Fruit fly (Drosophila melanogaster) whole organism, embryonic: ENCODE data around the gene lawc.
A peak's percentile ranks its signal among the peaks of the same experiment; 100 is the strongest.

Experiments used
- CG11560 ChIP-seq: fragments of 200-800 bp; sonication (Bioruptor generic); IDR thresholded peaks from 3 replicates; pipeline ENCODE4 v1.3.6; 2022; ENCODE audit warnings: missing biosample characterization, missing genetic modification characterization
- CG12071 ChIP-seq: fragments of 200-800 bp; sonication (Bioruptor generic); optimal IDR thresholded peaks from 3 replicates; lab custom pipeline; 2018; ENCODE audit warnings: missing biosample characterization, mild to moderate bottlenecking, missing genetic modification characterization
- CG12236 ChIP-seq: fragments of 200-800 bp; sonication (Bioruptor generic); optimal IDR thresholded peaks from 2 replicates; lab custom pipeline; 2016; ENCODE audit warnings: missing biosample characterization, missing genetic modification characterization
- CG13123 ChIP-seq: fragments of 200-800 bp; sonication (Bioruptor generic); optimal IDR thresholded peaks from 2 replicates; lab custom pipeline; 2016; ENCODE audit warnings: missing biosample characterization, missing genetic modification characterization
- CG14965 ChIP-seq: fragments of 200-800 bp; sonication (Bioruptor generic); optimal IDR thresholded peaks from 2 replicates; lab custom pipeline; 2016; ENCODE audit warnings: missing biosample characterization, missing genetic modification characterization, borderline replicate concordance
- CG15011 ChIP-seq: fragments of 200-800 bp; sonication (Bioruptor generic); optimal IDR thresholded peaks from 3 replicates; lab custom pipeline; 2018; ENCODE audit warnings: missing biosample characterization, mild to moderate bottlenecking, missing genetic modification characterization
- CG17359 ChIP-seq: fragments of 200-800 bp; sonication (Bioruptor generic); optimal IDR thresholded peaks from 3 replicates; lab custom pipeline; 2018; ENCODE audit warnings: missing biosample characterization, mild to moderate bottlenecking, missing genetic modification characterization, moderate library complexity
- CG17912 ChIP-seq: fragments of 200-800 bp; sonication (Bioruptor generic); optimal IDR thresholded peaks from 2 replicates; lab custom pipeline; 2018; ENCODE audit warnings: missing biosample characterization, mild to moderate bottlenecking, missing genetic modification characterization
- CG32767 ChIP-seq: fragments of 200-800 bp; sonication (Bioruptor generic); IDR thresholded peaks from 2 replicates; pipeline ENCODE4 v1.3.6; 2022; ENCODE audit warnings: missing biosample characterization, missing genetic modification characterization
- CG33557 ChIP-seq: fragments of 200-800 bp; sonication (Bioruptor generic); optimal IDR thresholded peaks from 2 replicates; lab custom pipeline; 2019; ENCODE audit warnings: missing biosample characterization, mild to moderate bottlenecking, missing genetic modification characterization, moderate library complexity
- CG5180 ChIP-seq: fragments of 200-800 bp; sonication (Bioruptor generic); optimal IDR thresholded peaks from 3 replicates; lab custom pipeline; 2017; ENCODE audit warnings: missing biosample characterization, missing genetic modification characterization, mild to moderate bottlenecking, moderate library complexity, missing genetic modification reagents
- CG6791 ChIP-seq: fragments of 200-800 bp; sonication (Bioruptor generic); IDR thresholded peaks from 3 replicates; pipeline ENCODE4 v1.3.6; 2022; ENCODE audit warnings: missing biosample characterization, missing genetic modification characterization; ENCODE audit not compliant: partially characterized antibody
- CG7357 ChIP-seq: fragments of 200-800 bp; sonication (Bioruptor generic); IDR thresholded peaks from 3 replicates; pipeline ENCODE4 v1.3.6; 2022; ENCODE audit warnings: missing biosample characterization, missing genetic modification characterization
- CG7963 ChIP-seq: fragments of 200-800 bp; sonication (Bioruptor generic); IDR thresholded peaks from 3 replicates; pipeline ENCODE4 v1.3.6; 2022; ENCODE audit warnings: missing biosample characterization, missing genetic modification characterization; ENCODE audit not compliant: partially characterized antibody
- CG8359 ChIP-seq: fragments of 200-800 bp; sonication (Bioruptor generic); optimal IDR thresholded peaks from 2 replicates; lab custom pipeline; 2017; ENCODE audit warnings: missing biosample characterization, mild to moderate bottlenecking, missing genetic modification characterization, borderline replicate concordance
- CG8765 ChIP-seq: fragments of 200-800 bp; sonication (Bioruptor generic); IDR thresholded peaks from 2 replicates; pipeline ENCODE4 v1.3.6; 2022; ENCODE audit warnings: missing biosample characterization, missing genetic modification characterization
- CG9437 ChIP-seq: fragments of 200-800 bp; sonication (Bioruptor generic); optimal IDR thresholded peaks from 2 replicates; lab custom pipeline; 2018; ENCODE audit warnings: missing biosample characterization, mild to moderate bottlenecking, missing genetic modification characterization
- CHES-1-like ChIP-seq: fragments of 200-800 bp; sonication (Bioruptor generic); optimal IDR thresholded peaks from 2 replicates; lab custom pipeline; 2016; ENCODE audit warnings: missing biosample characterization, missing genetic modification characterization
- CTCF ChIP-seq: fragments of 200-800 bp; sonication (Bioruptor generic); optimal IDR thresholded peaks from 2 replicates; lab custom pipeline; 2017; ENCODE audit warnings: missing biosample characterization, mild to moderate bottlenecking, missing genetic modification characterization, moderate library complexity
- Dip3 ChIP-seq: fragments of 200-800 bp; sonication (Bioruptor generic); optimal IDR thresholded peaks from 3 replicates; lab custom pipeline; 2016; ENCODE audit warnings: missing biosample characterization, missing genetic modification characterization
- Doc3 ChIP-seq: fragments of 200-800 bp; sonication (Bioruptor generic); IDR thresholded peaks from 3 replicates; pipeline ENCODE4 v1.3.6; 2022; ENCODE audit warnings: missing biosample characterization, missing genetic modification characterization; ENCODE audit not compliant: partially characterized antibody
- GATAe ChIP-seq: fragments of 200-800 bp; sonication (Bioruptor generic); conservative IDR thresholded peaks from 2 replicates; pipeline ENCODE4 v1.3.6; 2022; ENCODE audit warnings: missing biosample characterization, missing genetic modification characterization
- Meics ChIP-seq: fragments of 200-800 bp; sonication (Bioruptor generic); optimal IDR thresholded peaks from 2 replicates; lab custom pipeline; 2017; ENCODE audit warnings: missing biosample characterization, mild to moderate bottlenecking, missing genetic modification characterization
- NFAT ChIP-seq: fragments of 200-800 bp; sonication (Bioruptor generic); IDR thresholded peaks from 2 replicates; pipeline ENCODE4 v1.3.6; 2022; ENCODE audit warnings: missing biosample characterization, missing genetic modification characterization
- Oaz ChIP-seq: fragments of 200-800 bp; sonication (Bioruptor generic); IDR thresholded peaks from 2 replicates; pipeline ENCODE4 v1.3.6; 2022; ENCODE audit warnings: missing biosample characterization, missing genetic modification characterization
- Pdp1 ChIP-seq, 2 experiments: fragments of 200-800 bp; sonication (Bioruptor generic); optimal IDR thresholded peaks; 3 replicates each; lab custom pipeline; 2016; ENCODE audit warnings: missing biosample characterization in 2 of 2, missing genetic modification characterization in 2 of 2, mild to moderate bottlenecking in 1 of 2, moderate library complexity in 1 of 2
- Side ChIP-seq: fragments of 200-800 bp; sonication (Bioruptor generic); optimal IDR thresholded peaks from 2 replicates; lab custom pipeline; 2016; ENCODE audit warnings: missing biosample characterization, missing genetic modification characterization
- al ChIP-seq: fragments of 200-800 bp; sonication (Bioruptor generic); IDR thresholded peaks from 2 replicates; pipeline ENCODE4 v1.3.6; 2022; ENCODE audit warnings: missing biosample characterization, missing genetic modification characterization
- bbx ChIP-seq: fragments of 200-800 bp; sonication (Bioruptor generic); IDR thresholded peaks from 2 replicates; pipeline ENCODE4 v1.3.6; 2022; ENCODE audit warnings: missing biosample characterization, missing genetic modification characterization; ENCODE audit not compliant: partially characterized antibody
- btn ChIP-seq: fragments of 200-800 bp; sonication (Bioruptor generic); optimal IDR thresholded peaks from 2 replicates; lab custom pipeline; 2016; ENCODE audit warnings: missing biosample characterization, missing genetic modification characterization
- caup ChIP-seq: fragments of 200-800 bp; sonication (Bioruptor generic); optimal IDR thresholded peaks from 3 replicates; lab custom pipeline; 2017; ENCODE audit warnings: missing biosample characterization, mild to moderate bottlenecking, missing genetic modification characterization, moderate library complexity; ENCODE audit not compliant: severe bottlenecking
- chinmo ChIP-seq: fragments of 200-800 bp; sonication (Bioruptor generic); IDR thresholded peaks from 4 replicates; pipeline ENCODE4 v1.3.6; 2022; ENCODE audit warnings: missing biosample characterization, missing genetic modification characterization; ENCODE audit not compliant: partially characterized antibody
- crol ChIP-seq: fragments of 200-800 bp; sonication (Bioruptor generic); IDR thresholded peaks from 2 replicates; pipeline ENCODE4 v1.3.6; 2022; ENCODE audit warnings: missing biosample characterization, missing genetic modification characterization
- dpn ChIP-seq, 2 experiments: fragments of 200-800 bp; sonication (Bioruptor generic); optimal IDR thresholded peaks; 3 replicates each; lab custom pipeline; 2016; ENCODE audit warnings: missing biosample characterization in 2 of 2, missing genetic modification characterization in 2 of 2
- dysf ChIP-seq: fragments of 200-800 bp; sonication (Bioruptor generic); IDR thresholded peaks from 3 replicates; pipeline ENCODE4 v1.3.6; 2022; ENCODE audit warnings: missing biosample characterization, missing genetic modification characterization
- eyg ChIP-seq: fragments of 200-800 bp; sonication (Bioruptor generic); optimal IDR thresholded peaks from 3 replicates; lab custom pipeline; 2016; ENCODE audit warnings: missing biosample characterization, missing genetic modification characterization
- gcm2 ChIP-seq: fragments of 200-800 bp; sonication (Bioruptor generic); optimal IDR thresholded peaks from 2 replicates; lab custom pipeline; 2016; ENCODE audit warnings: missing biosample characterization, missing genetic modification characterization
- her ChIP-seq: fragments of 200-800 bp; sonication (Bioruptor generic); optimal IDR thresholded peaks from 2 replicates; lab custom pipeline; 2016; ENCODE audit warnings: missing biosample characterization, missing genetic modification characterization
- insv ChIP-seq, 2 experiments: fragments of 200-800 bp; sonication (Bioruptor generic); optimal IDR thresholded peaks; 3 replicates each; lab custom pipeline; 2016 to 2018; ENCODE audit warnings: missing biosample characterization in 2 of 2, missing genetic modification characterization in 2 of 2
- kni ChIP-seq: fragments of 200-800 bp; sonication (Bioruptor generic); optimal IDR thresholded peaks from 3 replicates; lab custom pipeline; 2017; ENCODE audit warnings: mild to moderate bottlenecking, missing biosample characterization, missing genetic modification reagents, missing genetic modification characterization
- pan ChIP-seq, 4 experiments: fragments of >200 bp in 3 of 4; fragments of 200-800 bp in 1 of 4; sonication (Bioruptor generic) in 1 of 4; optimal IDR thresholded peaks in 3 of 4; IDR thresholded peaks in 1 of 4; 2 replicates each; pipeline versions ENCODE4 v1.3.6 to Lab custom; 2017 to 2022; ENCODE audit warnings: missing biosample characterization in 2 of 4, missing genetic modification characterization in 2 of 4, mixed read lengths in 1 of 4
- slbo ChIP-seq: fragments of 200-800 bp; sonication (Bioruptor generic); IDR thresholded peaks from 2 replicates; pipeline ENCODE4 v1.3.6; 2022; ENCODE audit warnings: missing biosample characterization, missing genetic modification characterization
- so ChIP-seq: fragments of 200-800 bp; sonication (Bioruptor generic); IDR thresholded peaks from 3 replicates; pipeline ENCODE4 v1.3.6; 2022; ENCODE audit warnings: missing biosample characterization, missing genetic modification characterization
- tna ChIP-seq: fragments of 200-800 bp; sonication (Bioruptor generic); IDR thresholded peaks from 2 replicates; pipeline ENCODE4 v1.3.6; 2022; ENCODE audit warnings: missing biosample characterization, missing genetic modification characterization; ENCODE audit not compliant: partially characterized antibody
- twi ChIP-seq: fragments of 200-800 bp; optimal IDR thresholded peaks from 2 replicates; lab custom pipeline; 2019; ENCODE audit warnings: missing biosample characterization, mild to moderate bottlenecking, missing genetic modification characterization, moderate library complexity
- unc-4 ChIP-seq: fragments of 200-800 bp; sonication (Bioruptor generic); IDR thresholded peaks from 2 replicates; pipeline ENCODE4 v1.3.6; 2022; ENCODE audit warnings: missing biosample characterization, missing genetic modification characterization; ENCODE audit not compliant: partially characterized antibody
- wek ChIP-seq: fragments of 200-800 bp; sonication (Bioruptor generic); optimal IDR thresholded peaks from 3 replicates; lab custom pipeline; 2018; ENCODE audit warnings: missing biosample characterization, mild to moderate bottlenecking, missing genetic modification characterization, moderate library complexity
- yki ChIP-seq: fragments of >200 bp; optimal IDR thresholded peaks from 3 replicates; lab custom pipeline; 2018
- zen ChIP-seq: fragments of 200-800 bp; sonication (Bioruptor generic); optimal IDR thresholded peaks from 3 replicates; lab custom pipeline; 2018; ENCODE audit warnings: missing biosample characterization, mild to moderate bottlenecking, missing genetic modification characterization, moderate library complexity
- zen2 ChIP-seq: fragments of 200-800 bp; sonication (Bioruptor generic); IDR thresholded peaks from 3 replicates; pipeline ENCODE4 v1.3.6; 2022; ENCODE audit warnings: missing biosample characterization, missing genetic modification characterization; ENCODE audit not compliant: partially characterized antibody
- zfh2 ChIP-seq: fragments of 200-800 bp; sonication (Bioruptor generic); optimal IDR thresholded peaks from 2 replicates; lab custom pipeline; 2016; ENCODE audit warnings: missing biosample characterization, missing genetic modification characterization

The lawc gene

DNA sequence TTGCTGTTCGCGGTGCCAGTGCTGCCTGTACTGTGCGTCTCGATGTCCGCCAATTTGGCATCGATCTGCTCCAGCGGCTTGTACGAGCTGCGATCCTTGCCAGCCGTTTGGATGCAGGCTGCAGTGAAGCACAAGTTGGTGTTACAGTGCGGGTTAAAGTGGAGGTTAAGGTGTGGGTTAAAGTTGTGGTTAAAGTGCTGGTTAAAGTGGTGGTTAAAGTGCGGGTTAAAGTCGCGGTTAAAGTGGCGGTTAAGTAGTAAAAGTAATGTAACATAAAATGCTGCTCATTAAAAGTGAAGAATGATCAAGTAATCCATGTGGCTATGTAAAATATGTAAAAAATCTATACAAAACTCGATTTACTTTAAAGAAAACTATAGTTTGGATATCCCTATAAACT lies 40.7 kb upstream of the lawc start (continued):
- TF ChIP-seq unc-4 (GFP tag; lab: Robert Waterston, UW) (peak; percentile 77), CG11560 (tag; lab: Robert Waterston, UW) (no peak), CG7963 (GFP tag; lab: Robert Waterston, UW) (peak; percentile 100), gcm2 (GFP tag; lab: Kevin White, UChicago) (no peak), CG8359 (GFP tag; lab: Kevin White, UChicago) (no peak), CG33557 (no peak), CG14965 (no peak), CG7357 (GFP tag; lab: Robert Waterston, UW) (no peak), CG17359 (no peak), Doc3 (GFP tag; lab: Robert Waterston, UW) (peak; percentile 88), NFAT (GFP tag; lab: Robert Waterston, UW) (no peak), CG6791 (GFP tag; lab: Robert Waterston, UW) (peak; percentile 100), Meics (no peak), pan (optimal IDR thresholded peaks at IDR 0.05; lab: Kevin White, UChicago) (no peak), pan (GFP tag; optimal IDR thresholded peaks at IDR 0.05 in 1 of 2, IDR thresholded peaks at IDR 0.05 in 1 of 2) (no peak), caup (no peak), bbx (GFP tag; lab: Robert Waterston, UW) (peak; percentile 61; the same call in 1 of the 2 replicates), so (GFP tag; lab: Robert Waterston, UW) (no peak), twi (tag; lab: Kevin White, UChicago) (no peak), CG13123 (GFP tag; lab: Kevin White, UChicago) (no peak), insv (GFP tag; optimal IDR thresholded peaks at IDR 0.05; lab: Kevin White, UChicago) (no peak), zen2 (GFP tag; lab: Robert Waterston, UW) (peak; percentile 100), dpn (GFP tag; optimal IDR thresholded peaks at IDR 0.05; lab: Kevin White, UChicago) (no peak), btn (no peak), zfh2 (GFP tag; lab: Kevin White, UChicago) (no peak), CG17912 (GFP tag; lab: Kevin White, UChicago) (no peak), eyg (GFP tag; lab: Kevin White, UChicago) (no peak), CG8765 (GFP tag; lab: Robert Waterston, UW) (no peak), Dip3 (GFP tag; lab: Kevin White, UChicago) (no peak), CG5180 (no peak), crol (no peak), CG9437 (no peak), Pdp1 (GFP tag; optimal IDR thresholded peaks at IDR 0.05; lab: Kevin White, UChicago) (no peak), CG12071 (GFP tag; lab: Kevin White, UChicago) (no peak), wek (GFP tag; lab: Kevin White, UChicago) (no peak), Side (GFP tag; lab: Kevin White, UChicago) (no peak), tna (GFP tag; lab: Robert Waterston, UW) (peak; percentile 100), CG12236 (no peak), Oaz (GFP tag; lab: Robert Waterston, UW) (no peak), al (GFP tag; lab: Robert Waterston, UW) (no peak), CG15011 (GFP tag; lab: Kevin White, UChicago) (no peak), GATAe (GFP tag; lab: Robert Waterston, UW) (no peak), slbo (GFP tag; lab: Robert Waterston, UW) (no peak), yki (lab: Kevin White, UChicago) (no peak), CTCF (GFP tag; lab: Kevin White, UChicago) (no peak), CG32767 (GFP tag; lab: Robert Waterston, UW) (no peak), zen (tag; lab: Kevin White, UChicago) (no peak), chinmo (peak; percentile 100), her (GFP tag; lab: Kevin White, UChicago) (no peak), kni (GFP tag; lab: Kevin White, UChicago) (no peak), CHES-1-like (GFP tag; lab: Kevin White, UChicago) (no peak), dysf (GFP tag; lab: Robert Waterston, UW) (no peak)
